Worm (Caenorhabditis elegans) whole organism, L2 larva: Measurements from ENCODE around the gene R03D7.2.

ENCODE experiments used
- ama-1 ChIP-seq: fragments of 150-350 bp; optimal IDR thresholded peaks from 2 replicates; lab custom pipeline; 2018; ENCODE audit warnings: inconsistent platforms
- elt-1 ChIP-seq: fragments of 150-350 bp; optimal IDR thresholded peaks from 2 replicates; lab custom pipeline; 2014; ENCODE audit warnings: missing biosample characterization, missing genetic modification characterization
- nhr-12 ChIP-seq: fragments of 150-350 bp; optimal IDR thresholded peaks from 2 replicates; lab custom pipeline; 2014; ENCODE audit warnings: missing biosample characterization, missing genetic modification characterization
- nhr-237 ChIP-seq: fragments of 150-350 bp; optimal IDR thresholded peaks from 2 replicates; lab custom pipeline; 2014; ENCODE audit warnings: missing biosample characterization, missing genetic modification characterization

DNA sequence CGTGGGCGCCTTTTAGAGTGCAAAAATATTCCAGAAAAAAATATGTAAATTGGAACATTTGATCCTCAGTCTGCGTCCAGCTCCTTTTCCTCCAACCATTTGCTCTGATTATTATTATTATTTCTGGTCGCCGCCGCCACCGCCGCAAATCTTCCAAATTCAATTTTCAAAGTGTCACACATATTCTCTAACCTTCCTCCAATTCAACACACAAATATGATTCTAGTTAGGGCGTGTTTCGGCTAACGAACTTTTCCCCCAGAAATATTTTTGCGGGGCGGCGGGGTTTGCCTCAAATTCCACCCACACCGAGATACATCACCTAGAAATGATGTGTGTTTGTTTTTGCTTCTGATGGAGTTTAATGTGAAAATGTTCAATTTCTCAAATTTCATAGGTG lies 36.7 kb upstream of the R03D7.2 start:
- TF ChIP-seq nhr-12 (tag; lab: Kevin White, UChicago) (no peak), nhr-237 (tag; lab: Kevin White, UChicago) (no peak), elt-1 (no peak), ama-1 (lab: Kevin White, UChicago) (no peak)
